Worm (Caenorhabditis elegans): ENCODE data around the gene ZK418.11.

DNA sequence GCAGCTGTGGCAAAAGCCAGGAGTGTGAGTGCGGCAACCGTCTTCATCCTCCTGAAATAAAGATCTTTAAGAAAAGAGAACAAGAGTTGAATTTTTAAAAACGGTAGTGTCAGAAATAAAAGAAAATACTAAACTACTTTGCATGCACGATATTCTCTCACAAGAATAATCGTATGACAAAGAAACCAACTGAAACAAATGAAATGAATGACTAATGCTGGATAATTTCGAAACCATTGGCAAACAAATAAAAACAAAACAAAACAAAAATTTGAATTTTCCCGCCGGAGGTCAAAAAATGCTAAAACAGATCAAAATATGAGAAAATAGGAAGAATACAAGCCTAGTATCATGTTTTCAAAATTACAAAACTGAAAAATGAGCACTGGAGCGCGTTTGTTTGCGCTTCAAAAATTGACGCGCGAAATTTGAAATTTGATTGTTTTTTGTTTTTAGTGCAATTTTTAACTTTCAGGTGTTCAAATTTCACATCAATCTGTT, 3.9 kb downstream of the ZK418.11 start, which contains the start of gene cpg-2:
- TF ChIP-seq C38D4.7 (GFP tag; optimal IDR thresholded peaks at IDR 0.05) (no peak), nhr-11 (tag; optimal IDR thresholded peaks at IDR 0.05) (no peak), ztf-16 (tag; optimal IDR thresholded peaks at IDR 0.05) (no peak), pag-3 (tag; optimal IDR thresholded peaks at IDR 0.05; ENCODE audit: borderline replicate concordance) (no peak), ets-4 (tag; optimal IDR thresholded peaks at IDR 0.05) (no peak), pqm-1 (tag; optimal IDR thresholded peaks at IDR 0.05) (no peak), Y22D7AL.16 (tag; optimal IDR thresholded peaks at IDR 0.05) (no peak), sox-4 (tag; optimal IDR thresholded peaks at IDR 0.05) (no peak), rnt-1 (tag; optimal IDR thresholded peaks at IDR 0.05) (no peak), nfya-1 (tag; optimal IDR thresholded peaks at IDR 0.05) (no peak), hlh-15 (tag; optimal IDR thresholded peaks at IDR 0.05) (no peak), pat-9 (tag; optimal IDR thresholded peaks at IDR 0.05) (no peak)

Data from whole organism, late embryonic.